Fruit fly (Drosophila melanogaster) S2 (cell line): Measurements from ENCODE around the gene brk.

Experiments
- CG8478 ChIP-seq: fragments of >200 bp; optimal IDR thresholded peaks from 2 replicates; lab custom pipeline; 2018
- CTCF ChIP-seq, 2 experiments: fragments of >200 bp; optimal IDR thresholded peaks; 2 replicates each; lab custom pipeline; 2018

DNA sequence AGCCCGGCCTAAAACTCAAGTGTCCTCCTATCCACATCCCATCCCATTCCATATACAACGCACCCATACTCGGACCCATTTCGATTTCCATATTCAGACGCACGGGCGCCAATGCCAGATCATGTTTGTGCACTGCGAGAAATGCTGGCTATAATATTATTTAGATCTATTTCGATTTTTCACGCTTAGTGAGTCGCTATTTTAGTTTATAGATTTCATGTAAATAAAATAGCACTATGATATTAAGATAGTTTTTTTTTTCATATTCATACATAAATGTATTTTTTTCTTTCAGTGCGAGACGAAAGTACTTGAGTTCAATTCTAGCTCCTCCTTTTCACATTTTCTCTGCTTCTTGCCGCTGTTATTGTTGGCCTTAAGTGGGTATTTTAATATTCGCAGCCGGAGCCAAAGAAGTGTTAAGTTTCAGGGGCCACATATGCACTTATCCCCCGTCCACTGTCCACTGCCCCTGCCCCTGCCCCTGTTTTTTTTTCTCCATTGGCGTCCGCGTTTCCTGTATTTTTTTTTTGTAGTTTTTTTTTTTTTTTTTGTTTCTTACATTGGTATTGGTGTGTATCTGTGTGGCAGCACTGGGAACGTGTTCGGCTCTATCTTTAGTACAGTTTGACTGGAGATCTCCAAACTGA lies 15.8 kb upstream of the brk start:
- no peak for TF ChIP-seq CG8478 (lab: Kevin White, UChicago)
- TF ChIP-seq CTCF (optimal IDR thresholded peaks at IDR 0.05; lab: Kevin White, UChicago) = no peak
